Fruit fly (Drosophila melanogaster) whole organism: ENCODE data around the gene CG43165.

Experiments
- CG8478 ChIP-seq: fragments of >200 bp; optimal IDR thresholded peaks from 2 replicates; lab custom pipeline; 2018; ENCODE audit warnings: inconsistent platforms
- Dll ChIP-seq: fragments of >200 bp; optimal IDR thresholded peaks from 2 replicates; lab custom pipeline; 2017
- EcR ChIP-seq, 2 experiments: fragments of >200 bp; optimal IDR thresholded peaks; 2 replicates each; lab custom pipeline; 2017; ENCODE audit warnings: missing biosample characterization in 2 of 2, missing genetic modification characterization in 2 of 2, missing genetic modification reagents in 2 of 2
- pan ChIP-seq: fragments of >200 bp; optimal IDR thresholded peaks from 2 replicates; lab custom pipeline; 2017
- psq ChIP-seq: fragments of >200 bp; optimal IDR thresholded peaks from 2 replicates; lab custom pipeline; 2017
- usp ChIP-seq: fragments of >200 bp; optimal IDR thresholded peaks from 2 replicates; lab custom pipeline; 2017; ENCODE audit warnings: missing biosample characterization, missing genetic modification characterization, mixed read lengths

CG43165 gene

dm6 chr2L:3694920-3695319 is at the start of gene CG43165:
Gene CG43165, minus strand, starts transcription at chr2L:3695020.
- TF ChIP-seq pan (lab: Kevin White, UChicago) (no peak), psq (lab: Kevin White, UChicago) (no peak), Dll (lab: Kevin White, UChicago) (no peak), CG8478 (lab: Kevin White, UChicago) (no peak), EcR (GFP tag; optimal IDR thresholded peaks at IDR 0.05; lab: Kevin White, UChicago) (no peak), usp (GFP tag; lab: Kevin White, UChicago) (no peak)

DNA sequence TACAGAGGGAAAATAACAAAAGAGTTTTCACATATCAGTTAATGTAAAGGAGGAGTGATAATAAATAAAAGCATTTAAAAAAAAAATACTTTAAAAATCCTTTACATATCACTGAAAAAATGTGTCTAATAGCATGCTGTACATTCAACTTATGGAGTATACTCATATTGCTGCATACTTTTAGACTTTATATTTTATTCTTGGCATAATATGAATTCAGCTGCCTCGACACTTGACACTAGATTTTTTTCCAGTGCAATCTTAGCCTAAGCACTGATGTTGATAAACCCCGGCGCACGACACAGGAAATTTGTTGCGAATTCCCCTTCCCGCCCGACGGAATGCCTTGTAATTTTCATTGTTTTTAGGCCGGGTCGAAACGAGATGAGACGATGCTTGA is 45.6 kb upstream of the CG43165 start:
- TF ChIP-seq usp (GFP tag; lab: Kevin White, UChicago): no peak
- no peak for TF ChIP-seq pan (lab: Kevin White, UChicago)
- no peak for TF ChIP-seq Dll (lab: Kevin White, UChicago)
- TF ChIP-seq CG8478 (lab: Kevin White, UChicago): no peak
- no peak for TF ChIP-seq EcR (GFP tag; optimal IDR thresholded peaks at IDR 0.05; lab: Kevin White, UChicago)
- TF ChIP-seq psq (lab: Kevin White, UChicago): no peak

DNA sequence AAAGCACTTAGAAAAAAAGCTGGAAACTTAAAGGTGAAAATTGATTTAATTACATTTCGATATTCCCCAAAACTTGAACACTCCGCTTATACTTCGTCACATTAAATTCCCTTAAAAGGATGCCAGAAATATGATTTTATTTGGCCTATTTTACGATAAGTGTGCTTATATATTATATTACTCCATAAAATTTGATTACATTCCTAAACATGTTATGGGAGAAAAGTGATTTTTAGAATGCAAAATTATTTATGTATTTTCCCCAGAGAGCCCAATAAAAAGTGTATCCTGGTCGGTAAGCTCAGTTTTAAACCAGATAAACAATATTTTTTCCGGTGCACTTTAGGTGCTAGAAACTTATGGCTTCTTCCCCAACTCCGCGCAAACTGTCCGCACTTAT is 42.9 kb upstream of the CG43165 start:
- TF ChIP-seq pan (lab: Kevin White, UChicago) (no peak), usp (GFP tag; lab: Kevin White, UChicago) (no peak), EcR (GFP tag; optimal IDR thresholded peaks at IDR 0.05; lab: Kevin White, UChicago) (no peak), CG8478 (lab: Kevin White, UChicago) (no peak), Dll (lab: Kevin White, UChicago) (no peak)

DNA sequence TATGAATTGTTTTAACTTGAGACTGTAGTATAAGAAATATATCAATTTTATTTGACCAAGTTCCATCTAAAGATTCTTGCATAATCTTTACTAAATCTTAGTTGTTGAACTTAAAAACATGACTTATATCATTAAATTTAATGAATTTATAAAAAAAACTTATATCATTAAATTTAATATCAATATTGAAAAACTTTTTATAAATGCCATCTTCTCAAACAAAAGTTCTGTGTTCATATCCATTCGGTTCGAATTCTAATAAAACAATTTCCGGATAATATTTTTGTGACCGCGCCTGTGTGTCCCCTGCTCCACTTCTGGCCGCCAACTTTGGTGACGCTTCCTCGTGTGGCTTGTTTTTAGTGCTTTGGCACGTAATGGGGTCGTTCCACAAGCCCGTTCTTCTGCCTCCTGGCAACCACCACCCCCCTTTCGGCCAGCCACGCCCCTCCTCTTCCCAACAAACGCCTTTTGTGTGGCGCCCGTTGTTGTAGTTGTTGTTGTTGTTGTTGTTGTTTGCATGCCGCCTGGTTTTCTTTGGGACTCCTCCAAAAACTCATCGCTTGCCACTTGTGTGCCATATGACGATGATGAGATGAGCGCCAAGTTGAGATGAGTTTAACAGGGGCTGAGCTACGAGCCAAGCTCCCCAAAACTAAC is 42.3 kb upstream of the CG43165 start:
- TF ChIP-seq EcR (GFP tag; optimal IDR thresholded peaks at IDR 0.05; lab: Kevin White, UChicago) (no peak), pan (lab: Kevin White, UChicago) (no peak), usp (GFP tag; lab: Kevin White, UChicago) (no peak), Dll (lab: Kevin White, UChicago) (no peak), psq (lab: Kevin White, UChicago) (no peak), CG8478 (lab: Kevin White, UChicago) (no peak)

DNA sequence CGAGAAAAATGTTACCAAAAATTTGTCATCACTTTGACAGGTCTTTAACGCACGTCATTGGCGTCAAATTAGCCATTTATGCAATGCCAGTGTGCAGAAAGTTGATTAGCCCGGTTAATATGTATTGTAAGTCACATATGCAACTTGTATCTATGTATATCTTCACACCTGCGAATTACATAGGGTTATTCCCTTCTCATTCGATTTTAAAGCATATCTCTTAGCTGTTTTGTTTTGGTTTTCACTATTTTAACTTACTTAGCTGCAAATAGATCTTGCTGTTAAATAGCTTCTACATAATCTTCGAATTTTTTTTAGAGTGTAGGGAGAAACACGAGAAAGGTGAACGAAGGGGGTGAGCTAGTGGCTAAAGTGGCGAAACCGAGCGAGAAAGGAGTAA is 36.2 kb upstream of the CG43165 start:
- TF ChIP-seq Dll (lab: Kevin White, UChicago): no peak
- no peak for TF ChIP-seq pan (lab: Kevin White, UChicago)
- TF ChIP-seq usp (GFP tag; lab: Kevin White, UChicago): no peak
- TF ChIP-seq psq (lab: Kevin White, UChicago): no peak
- no peak for TF ChIP-seq EcR (GFP tag; optimal IDR thresholded peaks at IDR 0.05; lab: Kevin White, UChicago)
- TF ChIP-seq CG8478 (lab: Kevin White, UChicago): no peak

DNA sequence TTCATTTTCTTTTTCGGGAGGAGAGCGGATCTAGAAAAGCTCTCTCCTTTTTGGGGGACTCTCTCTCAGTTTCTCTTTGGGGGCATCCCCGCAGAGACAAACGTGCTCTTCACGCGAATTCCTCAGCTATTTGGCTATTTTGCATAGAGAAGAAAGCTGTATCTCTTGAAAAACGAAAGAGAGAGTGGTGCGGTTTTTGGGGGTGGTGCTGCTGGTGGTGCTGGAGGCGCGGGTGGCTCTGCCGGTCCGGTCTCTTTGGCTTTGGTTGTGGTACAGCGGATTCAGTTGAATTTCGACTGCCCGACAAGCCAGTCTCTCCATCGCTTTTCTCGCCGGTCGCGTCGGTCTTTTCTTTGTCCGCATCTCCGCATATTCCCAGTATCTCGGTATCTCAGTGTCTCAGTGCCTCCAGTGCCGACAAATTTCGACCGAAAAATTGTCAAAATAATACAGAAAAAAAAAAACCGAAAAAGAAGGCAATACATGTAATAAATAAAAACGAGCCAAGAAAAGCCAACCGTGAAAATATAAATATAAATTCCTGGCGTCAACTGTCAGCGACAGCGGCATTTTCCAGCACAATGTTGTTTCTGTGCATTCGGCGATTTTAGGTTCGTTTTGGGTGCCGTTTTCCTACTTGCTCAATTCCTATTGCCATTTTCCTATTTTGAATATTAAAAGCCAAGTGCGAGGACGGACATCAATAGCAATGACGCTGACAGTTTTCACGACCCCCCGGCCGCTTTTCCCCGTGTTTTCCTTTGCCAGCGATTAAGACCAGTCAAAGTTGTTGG is 35.6 kb upstream of the CG43165 start, which contains the start of gene CG10019:
Gene CG10019 (plus strand): TSS at position 285 of the 794 bp plus-strand sequence.
- TF ChIP-seq Dll (lab: Kevin White, UChicago) (peak; percentile 70), pan (lab: Kevin White, UChicago) (no peak)

DNA sequence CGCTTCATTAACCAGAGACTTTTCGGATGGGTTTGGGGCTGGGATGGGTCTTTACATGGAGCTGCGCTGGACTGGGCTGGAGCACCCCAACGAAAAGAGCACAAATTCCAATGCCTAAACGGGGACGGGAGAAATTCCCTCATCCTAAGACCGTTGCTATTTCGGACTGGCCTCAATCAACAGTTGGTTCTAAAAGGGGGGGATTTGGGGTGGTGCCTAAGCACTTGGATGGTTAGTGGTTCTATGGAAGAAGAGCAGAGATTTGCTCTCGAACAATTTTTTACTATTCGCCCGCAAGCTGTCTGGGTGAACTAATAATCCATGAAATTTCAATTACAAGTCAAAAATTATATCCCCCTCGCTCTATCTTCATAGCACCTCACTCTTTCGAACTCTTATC is 34.8 kb upstream of the CG43165 start:
- TF ChIP-seq usp (GFP tag; lab: Kevin White, UChicago) (no peak), pan (lab: Kevin White, UChicago) (no peak), Dll (lab: Kevin White, UChicago) (no peak), EcR (GFP tag; optimal IDR thresholded peaks at IDR 0.05; lab: Kevin White, UChicago) (no peak), psq (lab: Kevin White, UChicago) (no peak), CG8478 (lab: Kevin White, UChicago) (no peak)

dm6 chr2L:3719414-3719959 is 24.7 kb upstream of the CG43165 start:
- TF ChIP-seq pan (lab: Kevin White, UChicago) (no peak), psq (lab: Kevin White, UChicago) (no peak), CG8478 (lab: Kevin White, UChicago) (no peak), EcR (GFP tag; optimal IDR thresholded peaks at IDR 0.05; lab: Kevin White, UChicago) (no peak), Dll (lab: Kevin White, UChicago) (no peak), usp (GFP tag; lab: Kevin White, UChicago) (no peak)

- no peak for TF ChIP-seq usp (GFP tag; lab: Kevin White, UChicago)
These were observed 22.9 kb upstream of the CG43165 start, which contains the start of the genes lectin-24A and Shaw for dm6 chr2L:3717673-3718235. Gene lectin-24A, minus strand, starts transcription at chr2L:3717773. Gene Shaw, plus strand, starts transcription at chr2L:3718185.

DNA sequence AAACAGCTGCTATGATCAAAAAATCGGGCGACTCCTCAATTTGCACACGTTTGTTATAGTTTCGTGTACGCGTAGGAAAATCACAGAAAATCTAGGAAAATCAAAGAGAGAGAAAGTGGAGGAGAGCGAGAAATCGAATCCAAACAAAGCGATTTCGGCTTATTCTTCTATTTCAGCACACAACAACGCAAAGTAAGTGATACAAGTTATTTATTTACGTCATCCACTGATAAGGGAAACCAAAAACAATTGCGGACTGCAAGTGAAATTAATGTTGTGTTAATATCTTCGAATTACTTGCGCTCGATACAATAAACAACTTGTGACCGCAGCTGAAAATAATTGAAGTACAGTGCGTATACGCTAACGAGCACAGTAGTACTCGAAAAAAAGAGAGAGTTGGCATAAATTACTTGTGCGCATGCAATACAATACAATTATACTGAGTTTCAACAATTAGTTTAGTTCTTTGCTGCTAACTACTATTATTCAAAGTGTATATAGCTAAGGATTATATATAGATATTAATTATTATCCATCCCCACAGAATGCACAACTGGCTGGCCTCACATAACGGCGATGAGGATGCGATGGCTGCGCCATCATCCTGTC is 18.8 kb upstream of the CG43165 start:
- TF ChIP-seq Dll (lab: Kevin White, UChicago) (no peak), EcR (GFP tag; optimal IDR thresholded peaks at IDR 0.05; lab: Kevin White, UChicago) (no peak), usp (GFP tag; lab: Kevin White, UChicago) (no peak), psq (lab: Kevin White, UChicago) (no peak), CG8478 (lab: Kevin White, UChicago) (no peak), pan (lab: Kevin White, UChicago) (no peak)
